Fruit fly (Drosophila melanogaster) Kc167 (cell line): ENCODE measurements around the gene Orct2.

Source experiments
- Myc ChIP-seq: fragments of >200 bp; optimal IDR thresholded peaks from 2 replicates; lab custom pipeline; 2017; ENCODE audit warnings: missing external identifiers
- Sin3A ChIP-seq: fragments of >200 bp; optimal IDR thresholded peaks from 2 replicates; lab custom pipeline; 2018; ENCODE audit warnings: missing external identifiers
- h ChIP-seq: fragments of >200 bp; optimal IDR thresholded peaks from 3 replicates; lab custom pipeline; 2018; ENCODE audit warnings: missing external identifiers
- insv ChIP-seq: fragments of >200 bp; optimal IDR thresholded peaks from 3 replicates; lab custom pipeline; 2018; ENCODE audit warnings: missing external identifiers
- psq ChIP-seq: fragments of >200 bp; optimal IDR thresholded peaks from 2 replicates; lab custom pipeline; 2017; ENCODE audit warnings: missing external identifiers
- ttk ChIP-seq: sonication (Bioruptor generic); optimal IDR thresholded peaks from 2 replicates; lab custom pipeline; 2017; ENCODE audit warnings: missing external identifiers

The Orct2 gene

DNA sequence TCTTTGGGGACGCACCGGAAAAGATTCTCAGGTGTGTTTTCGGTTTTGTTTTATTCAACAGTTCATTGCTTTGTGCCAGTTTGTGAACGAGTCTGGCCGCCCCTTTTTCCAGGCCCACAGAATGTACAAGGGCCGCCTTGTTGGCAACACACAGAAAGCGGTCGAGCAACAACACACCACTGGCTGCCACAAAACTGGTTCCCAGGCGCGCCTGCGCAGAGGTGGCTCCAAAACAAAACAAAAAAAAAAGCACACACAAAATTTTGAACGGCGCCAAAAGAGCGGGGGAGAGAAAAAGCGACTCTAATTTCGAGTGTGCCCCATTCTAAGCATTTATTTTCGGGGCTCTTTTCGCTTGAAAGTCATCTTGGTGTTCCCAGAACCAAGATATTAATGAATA is 26.3 kb downstream of the Orct2 start:
- TF ChIP-seq insv (lab: Kevin White, UChicago) (no peak), h (lab: Kevin White, UChicago) (no peak), psq (lab: Kevin White, UChicago) (no peak)

DNA sequence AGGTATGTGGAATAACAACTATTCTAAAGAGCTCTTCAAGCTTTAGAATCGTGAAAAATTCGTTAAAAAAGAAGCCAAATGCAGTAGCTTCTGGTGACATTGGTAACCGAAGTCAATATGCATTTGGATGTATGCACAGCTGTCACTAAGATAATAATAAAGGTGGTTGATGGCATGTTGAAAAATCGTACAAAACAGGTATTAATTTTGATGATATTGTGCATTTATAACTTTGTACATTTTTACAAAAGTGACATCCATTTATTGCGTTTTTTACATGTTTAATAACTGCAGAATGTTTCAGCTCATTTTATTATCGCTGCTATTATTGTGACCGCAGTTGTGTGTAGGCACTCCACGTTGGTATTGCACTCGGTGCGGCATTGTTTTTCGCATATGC is 28.7 kb downstream of the Orct2 start:
- TF ChIP-seq psq (lab: Kevin White, UChicago): no peak
- TF ChIP-seq Myc (lab: Kevin White, UChicago): no peak
- TF ChIP-seq insv (lab: Kevin White, UChicago): no peak
- no peak for TF ChIP-seq Sin3A
- TF ChIP-seq ttk (lab: Kevin White, UChicago): no peak
- TF ChIP-seq h (lab: Kevin White, UChicago): no peak

DNA sequence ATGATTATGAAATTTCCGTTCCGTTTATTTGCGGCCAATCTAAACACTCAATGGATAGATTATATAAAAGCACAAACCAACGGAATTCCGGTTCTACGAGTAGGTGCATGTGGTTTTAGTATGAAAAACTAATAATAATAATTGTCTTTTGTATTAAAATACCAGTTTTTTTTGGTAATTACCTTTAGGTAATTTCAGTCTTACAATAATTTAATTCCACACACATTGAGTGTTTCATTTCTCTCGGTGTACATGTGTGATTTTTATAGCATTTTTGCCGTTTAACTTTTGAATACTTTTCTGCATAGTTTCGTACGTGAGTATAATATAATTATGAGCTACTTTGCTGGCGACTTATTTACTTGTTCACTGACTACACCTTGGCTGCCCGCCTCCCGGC is 30.2 kb downstream of the Orct2 start:
- no peak for TF ChIP-seq Myc (lab: Kevin White, UChicago)
- TF ChIP-seq psq (lab: Kevin White, UChicago): no peak
- no peak for TF ChIP-seq insv (lab: Kevin White, UChicago)
- no peak for TF ChIP-seq Sin3A
- TF ChIP-seq ttk (lab: Kevin White, UChicago): no peak
- TF ChIP-seq h (lab: Kevin White, UChicago): no peak

DNA sequence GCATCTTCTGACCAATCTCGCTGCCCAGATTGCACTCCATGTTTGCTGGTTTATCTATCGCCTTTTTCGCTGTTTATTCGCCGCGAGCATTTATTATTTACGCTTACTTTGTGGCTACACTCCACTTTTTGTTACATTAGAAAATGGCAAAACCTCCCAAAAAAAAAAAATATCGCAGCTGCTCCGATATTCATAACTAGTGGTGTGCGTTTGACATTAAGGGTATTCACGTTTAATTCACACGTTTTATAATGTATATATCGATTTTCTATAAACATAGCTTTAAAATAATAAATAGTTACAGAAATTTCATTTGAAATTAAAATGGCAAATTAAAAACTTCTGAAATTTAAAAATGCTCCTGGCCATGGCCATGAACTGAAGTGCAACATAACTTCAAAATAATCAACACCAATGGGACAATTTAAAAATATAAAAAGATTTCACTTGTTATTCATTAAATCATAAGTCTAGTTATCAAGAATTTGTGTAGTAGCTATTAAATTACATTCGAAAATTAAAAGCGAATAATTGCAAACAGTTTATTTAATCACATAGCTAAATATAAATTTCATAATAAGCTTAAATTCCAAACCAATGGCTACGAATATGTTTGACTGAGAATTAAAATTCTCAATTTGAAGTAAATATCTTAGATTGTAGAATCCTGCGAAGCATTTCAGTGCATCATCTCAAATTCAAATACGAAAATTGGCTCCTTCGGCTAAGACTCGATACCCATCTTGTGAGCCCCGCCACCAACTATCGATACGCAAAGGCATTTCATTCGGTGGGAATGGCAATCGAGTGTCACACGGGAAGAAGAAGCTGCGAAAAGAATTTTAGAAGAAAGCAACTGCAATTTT is 45.6 kb downstream of the Orct2 start, which contains the start of the genes Nab2 and BRWD3:
Gene Nab2 (minus strand): TSS at position 203 of the 866 bp plus-strand sequence.
Gene BRWD3 (plus strand): TSS at position 784 of the 866 bp plus-strand sequence.
- TF ChIP-seq ttk (lab: Kevin White, UChicago) (no peak), h (lab: Kevin White, UChicago) (no peak)

DNA sequence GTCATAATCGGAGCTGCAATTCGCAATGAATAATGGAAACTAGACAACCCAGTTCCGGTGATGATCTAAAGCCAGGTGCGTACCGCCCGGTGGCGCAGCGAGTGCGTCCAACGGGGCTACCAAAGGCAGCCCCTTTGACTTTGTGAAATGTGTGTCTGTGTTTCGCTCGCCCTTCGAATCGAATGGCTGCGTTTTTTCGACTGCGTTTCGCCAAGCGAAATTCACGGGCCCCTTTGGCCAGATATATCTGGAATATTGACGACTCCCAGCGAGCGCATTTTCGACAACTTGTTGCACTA is 46.2 kb downstream of the Orct2 start:
- TF ChIP-seq insv (lab: Kevin White, UChicago) (no peak), ttk (lab: Kevin White, UChicago) (no peak), Myc (lab: Kevin White, UChicago) (no peak), h (lab: Kevin White, UChicago) (no peak), Sin3A (no peak), psq (lab: Kevin White, UChicago) (no peak)

DNA sequence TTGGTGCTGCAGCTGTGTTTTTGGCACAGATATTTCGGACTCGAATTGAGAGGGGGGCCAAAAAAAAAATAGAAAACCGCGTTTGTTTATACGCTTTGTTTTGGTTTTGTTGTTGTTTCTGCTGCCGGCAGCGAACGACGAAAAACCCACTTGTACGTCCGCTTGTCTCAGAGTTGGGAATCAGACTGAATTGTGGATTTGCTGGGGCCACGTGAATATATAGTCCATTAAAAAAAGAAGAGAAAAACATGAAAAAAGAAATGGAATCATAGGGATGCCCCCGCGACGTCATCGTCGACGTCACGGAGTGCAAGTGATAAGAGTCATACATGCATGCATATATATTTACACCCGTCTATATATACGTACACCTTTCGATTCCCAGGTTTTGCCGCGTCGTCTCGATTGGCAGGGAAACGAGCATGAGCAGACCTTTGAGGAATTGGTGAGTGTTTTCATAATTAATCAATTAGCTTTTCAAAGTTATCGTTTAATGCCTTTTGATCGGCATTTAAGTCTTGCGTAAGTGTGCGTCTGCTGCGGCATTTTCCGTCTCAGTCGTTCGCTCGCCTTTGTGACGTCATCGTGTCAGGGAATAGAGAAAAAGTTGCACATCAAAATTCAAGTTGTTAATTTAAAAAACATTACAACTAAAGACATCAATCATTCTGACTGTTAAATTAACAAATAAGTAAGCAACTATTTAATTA is 47.0 kb downstream of the Orct2 start:
- TF ChIP-seq psq (lab: Kevin White, UChicago): no peak
- TF ChIP-seq insv (lab: Kevin White, UChicago): no peak
- no peak for TF ChIP-seq h (lab: Kevin White, UChicago)
- TF ChIP-seq Myc (lab: Kevin White, UChicago): no peak

DNA sequence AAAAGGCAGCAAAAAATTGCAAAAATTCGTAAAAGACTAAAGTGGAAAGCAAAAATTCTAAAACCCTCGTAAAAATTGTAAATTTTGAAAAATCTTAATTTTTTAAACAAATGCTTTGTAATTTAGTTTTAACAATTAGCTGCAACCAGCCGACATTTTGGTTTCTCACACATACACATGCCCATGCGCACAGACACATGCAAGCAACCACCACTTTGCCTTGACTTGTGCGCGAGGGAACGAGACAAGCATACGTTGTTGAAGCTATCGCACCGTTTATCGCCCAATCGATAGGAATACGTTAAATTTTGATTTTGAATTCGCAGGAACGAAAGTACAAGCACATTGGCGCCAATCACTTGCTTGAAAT is 47.5 kb downstream of the Orct2 start:
- TF ChIP-seq Myc (lab: Kevin White, UChicago) (no peak), h (lab: Kevin White, UChicago) (no peak)
